Fruit fly (Drosophila melanogaster): Measurements from ENCODE around the gene hoe1.

The hoe1 gene

DNA sequence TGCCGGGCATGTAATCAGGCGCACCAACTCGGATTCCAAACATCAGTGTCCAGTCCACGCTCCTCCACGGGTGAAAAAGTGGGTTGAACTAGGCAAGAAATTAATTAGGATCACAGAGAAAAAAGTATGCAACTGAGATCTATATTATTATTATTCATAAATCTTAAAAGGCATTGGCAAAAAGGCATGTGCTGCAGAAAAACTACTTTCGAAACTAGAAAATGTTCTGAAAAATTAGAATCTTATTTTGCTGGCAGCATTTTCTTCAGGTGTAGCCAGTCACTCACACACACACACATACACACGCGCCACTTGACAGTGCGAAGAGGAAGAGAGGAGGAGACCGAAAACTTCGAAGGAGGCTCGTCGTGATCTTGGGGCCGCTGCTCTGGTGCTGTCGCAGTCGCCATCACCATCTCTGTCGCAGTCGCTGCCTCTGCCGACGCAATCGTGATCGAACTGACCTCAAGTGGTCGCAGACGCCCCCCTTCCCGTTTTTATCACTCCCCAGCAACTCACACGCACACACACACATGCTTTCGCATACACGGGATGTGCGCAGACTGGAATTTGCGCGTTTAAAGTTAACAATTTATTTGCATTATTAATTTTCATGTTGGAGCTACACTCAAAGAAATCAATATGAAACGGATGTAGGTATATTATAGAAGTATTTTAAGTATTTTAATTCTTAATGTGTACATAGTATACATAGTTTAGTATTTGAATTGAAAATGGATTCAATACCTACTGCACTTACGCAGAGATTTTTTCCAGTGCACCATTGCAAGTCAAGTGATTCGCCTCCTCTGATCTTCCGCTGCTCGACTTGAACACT, 44.6 kb downstream of the hoe1 start:
- TF ChIP-seq CG8159 (tag; optimal IDR thresholded peaks at IDR 0.05) (peak; percentile 95), Pif1A (GFP tag; optimal IDR thresholded peaks at IDR 0.05) (peak; percentile 86), CG4496 (GFP tag; IDR thresholded peaks at IDR 0.05) (peak; percentile 97), CG14655 (GFP tag; optimal IDR thresholded peaks at IDR 0.05) (peak; percentile 90), Snoo (tag; optimal IDR thresholded peaks at IDR 0.05) (peak; percentile 81), gl (tag; optimal IDR thresholded peaks at IDR 0.05) (peak; percentile 93), EcR (GFP tag; optimal IDR thresholded peaks at IDR 0.05) (peak; percentile 88), D1 (tag; optimal IDR thresholded peaks at IDR 0.05) (peak; percentile 91), CG32121 (GFP tag; IDR thresholded peaks at IDR 0.05) (peak; percentile 88), CG15710 (tag; optimal IDR thresholded peaks at IDR 0.05) (peak; percentile 96), CG8301 (tag; optimal IDR thresholded peaks at IDR 0.05) (peak; percentile 92), Ets98B (GFP tag; IDR thresholded peaks at IDR 0.05) (peak; percentile 92), CG13204 (GFP tag; optimal IDR thresholded peaks at IDR 0.05) (peak; percentile 89), Pif1B (GFP tag; optimal IDR thresholded peaks at IDR 0.05) (peak; percentile 88), CG17806 (tag; optimal IDR thresholded peaks at IDR 0.05) (peak; percentile 97), CG12605 (GFP tag; IDR thresholded peaks at IDR 0.05) (peak; percentile 94), CG9948 (tag; optimal IDR thresholded peaks at IDR 0.05) (peak; percentile 98), CG34367 (tag; optimal IDR thresholded peaks at IDR 0.05) (peak; percentile 97), fd96Ca (GFP tag; IDR thresholded peaks at IDR 0.05) (peak; percentile 92), rn (GFP tag; IDR thresholded peaks at IDR 0.05) (peak; percentile 92), CG10348 (GFP tag; IDR thresholded peaks at IDR 0.05) (peak; percentile 56; the same call in 1 of the 2 replicates)

DNA sequence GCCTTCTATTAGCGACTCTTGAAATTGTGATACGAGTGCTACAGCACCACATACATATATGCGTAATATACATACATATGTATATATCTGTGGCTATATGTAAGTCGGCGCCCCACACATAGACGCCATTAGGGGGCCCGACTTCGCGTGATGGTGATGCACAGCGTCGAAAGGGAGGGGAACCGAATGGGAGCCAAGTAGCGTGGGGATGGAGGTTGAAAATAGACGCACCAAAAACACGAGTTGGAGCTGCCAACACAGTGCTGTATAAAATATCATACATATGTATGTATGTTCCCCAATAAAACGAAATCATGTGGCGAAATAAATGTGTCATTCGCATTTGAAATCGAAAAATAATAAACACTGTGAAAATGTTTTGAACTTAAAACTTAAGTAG, 45.5 kb downstream of the hoe1 start:
- no peak for TF ChIP-seq gl (tag; optimal IDR thresholded peaks at IDR 0.05)
- no peak for TF ChIP-seq Ets98B (GFP tag; IDR thresholded peaks at IDR 0.05)
- no peak for TF ChIP-seq Pif1A (GFP tag; optimal IDR thresholded peaks at IDR 0.05)
- TF ChIP-seq CG34367 (tag; optimal IDR thresholded peaks at IDR 0.05) = no peak
- TF ChIP-seq EcR (GFP tag; optimal IDR thresholded peaks at IDR 0.05) = no peak
- TF ChIP-seq CG32121 (GFP tag; IDR thresholded peaks at IDR 0.05) = 0 out of 2 replicates have a peak, but pooled peaks have one; percentile 19
- no peak for TF ChIP-seq Snoo (tag; optimal IDR thresholded peaks at IDR 0.05)

DNA sequence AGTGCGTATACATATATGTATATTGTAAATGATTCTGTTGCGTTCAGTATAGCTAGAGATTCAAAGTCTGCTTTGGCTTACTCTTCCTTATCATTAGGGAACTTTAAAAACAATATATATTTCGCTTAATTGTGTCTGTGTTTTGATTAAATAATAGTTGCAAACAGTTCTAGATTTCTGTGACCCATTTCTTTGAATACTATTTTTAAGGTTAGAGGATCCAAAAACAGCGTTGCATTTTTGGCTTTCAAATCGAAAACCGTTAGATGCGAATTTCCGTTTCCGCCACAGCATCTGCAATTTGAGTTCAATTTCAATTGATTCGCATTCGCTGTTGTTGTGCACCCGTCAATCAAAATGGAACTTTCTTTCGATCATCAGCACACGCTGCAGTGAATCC, 46.1 kb downstream of the hoe1 start:
- TF ChIP-seq gl (tag; optimal IDR thresholded peaks at IDR 0.05) = no peak
- TF ChIP-seq EcR (GFP tag; optimal IDR thresholded peaks at IDR 0.05) = no peak
- TF ChIP-seq CG8301 (tag; optimal IDR thresholded peaks at IDR 0.05) = peak; percentile 65
- peak; percentile 30; the same call in 1 of the 2 replicates for TF ChIP-seq Ets98B (GFP tag; IDR thresholded peaks at IDR 0.05)
- TF ChIP-seq CG12605 (GFP tag; IDR thresholded peaks at IDR 0.05) = no peak
- TF ChIP-seq CG10348 (GFP tag; IDR thresholded peaks at IDR 0.05) = no peak
- peak; percentile 9 for TF ChIP-seq CG9948 (tag; optimal IDR thresholded peaks at IDR 0.05)
- TF ChIP-seq CG14655 (GFP tag; optimal IDR thresholded peaks at IDR 0.05) = no peak
- peak; percentile 22 for TF ChIP-seq CG34367 (tag; optimal IDR thresholded peaks at IDR 0.05)
- TF ChIP-seq CG8159 (tag; optimal IDR thresholded peaks at IDR 0.05) = peak; percentile 44
- TF ChIP-seq CG13204 (GFP tag; optimal IDR thresholded peaks at IDR 0.05) = no peak
- TF ChIP-seq Snoo (tag; optimal IDR thresholded peaks at IDR 0.05) = no peak
- no peak for TF ChIP-seq D1 (tag; optimal IDR thresholded peaks at IDR 0.05)
- peak; percentile 30 for TF ChIP-seq CG15710 (tag; optimal IDR thresholded peaks at IDR 0.05)
- TF ChIP-seq CG4496 (GFP tag; IDR thresholded peaks at IDR 0.05) = peak; percentile 55; the same call in 2 of the 3 replicates
- no peak for TF ChIP-seq fd96Ca (GFP tag; IDR thresholded peaks at IDR 0.05)
- TF ChIP-seq CG32121 (GFP tag; IDR thresholded peaks at IDR 0.05) = no peak
- TF ChIP-seq Pif1A (GFP tag; optimal IDR thresholded peaks at IDR 0.05) = peak; percentile 32
- no peak for TF ChIP-seq Pif1B (GFP tag; optimal IDR thresholded peaks at IDR 0.05)
- TF ChIP-seq rn (GFP tag; IDR thresholded peaks at IDR 0.05) = no peak
- TF ChIP-seq CG17806 (tag; optimal IDR thresholded peaks at IDR 0.05) = peak; percentile 40

DNA sequence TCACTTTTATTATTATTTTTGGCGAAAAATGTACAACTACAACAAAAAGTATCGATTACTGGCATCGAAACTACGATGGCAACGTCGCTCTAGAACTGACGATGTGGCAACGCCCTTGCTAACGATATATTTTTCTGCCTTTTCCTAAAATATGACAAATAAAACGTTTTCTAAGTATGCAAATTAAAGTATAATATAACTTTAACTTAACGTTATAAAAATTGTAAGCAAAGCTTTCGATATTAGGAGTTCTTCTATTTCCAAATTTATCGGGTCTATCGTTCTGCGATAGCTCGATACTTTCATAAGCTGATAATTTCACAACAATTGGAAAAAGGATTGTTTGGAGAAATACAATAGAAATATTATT, 49.2 kb downstream of the hoe1 start, which contains the start of the genes Cf2 and CG3008:
Gene Cf2 (minus strand): TSS at position 85 of the 370 bp plus-strand sequence.
Gene CG3008 (plus strand): TSS at position 276 of the 370 bp plus-strand sequence.
- TF ChIP-seq gl (tag; optimal IDR thresholded peaks at IDR 0.05) (no peak), CG8159 (tag; optimal IDR thresholded peaks at IDR 0.05) (peak; percentile 33)

- no peak for TF ChIP-seq CG15710 (tag; optimal IDR thresholded peaks at IDR 0.05)
- 0 out of 2 replicates have a peak, but pooled peaks have one; percentile 33 for TF ChIP-seq Ets98B (GFP tag; IDR thresholded peaks at IDR 0.05)
- TF ChIP-seq rn (GFP tag; IDR thresholded peaks at IDR 0.05) = no peak
- TF ChIP-seq CG14655 (GFP tag; optimal IDR thresholded peaks at IDR 0.05) = no peak
- peak; percentile 7 for TF ChIP-seq gl (tag; optimal IDR thresholded peaks at IDR 0.05)
- no peak for TF ChIP-seq CG13204 (GFP tag; optimal IDR thresholded peaks at IDR 0.05)
- TF ChIP-seq EcR (GFP tag; optimal IDR thresholded peaks at IDR 0.05) = no peak
- TF ChIP-seq CG8301 (tag; optimal IDR thresholded peaks at IDR 0.05) = no peak
Measured at dm6 chr2L:4882131-4883022, 49.8 kb downstream of the hoe1 start.
